Fruit fly (Drosophila melanogaster): ENCODE data around the gene Jon74E.
A peak's percentile ranks its signal among the peaks of the same experiment; 100 is the strongest.

The Jon74E gene

dm6 chr3L:17572090-17572489 lies 23.2 kb upstream of the Jon74E start (continued):
- no peak for TF ChIP-seq Nf-YA (GFP tag; IDR thresholded peaks at IDR 0.05)
- no peak for TF ChIP-seq CG2889 (GFP tag; IDR thresholded peaks at IDR 0.05)
- TF ChIP-seq zfh2 (GFP tag; optimal IDR thresholded peaks at IDR 0.05) = no peak
- no peak for TF ChIP-seq en (GFP tag; optimal IDR thresholded peaks at IDR 0.05)
- TF ChIP-seq CG10565 (GFP tag; optimal IDR thresholded peaks at IDR 0.05) = no peak
- TF ChIP-seq Poxn (GFP tag; IDR thresholded peaks at IDR 0.05) = no peak
- TF ChIP-seq tna (GFP tag; IDR thresholded peaks at IDR 0.05; ENCODE audit: partially characterized antibody) = no peak
- no peak for TF ChIP-seq CG12104 (GFP tag; optimal IDR thresholded peaks at IDR 0.05)
- TF ChIP-seq CG13123 (GFP tag; optimal IDR thresholded peaks at IDR 0.05) = no peak
- TF ChIP-seq CG42726 (GFP tag; IDR thresholded peaks at IDR 0.05; ENCODE audit: partially characterized antibody) = 0 out of 2 replicates have a peak, but pooled peaks have one; percentile 24
- TF ChIP-seq nau (GFP tag; optimal IDR thresholded peaks at IDR 0.05) = no peak
- no peak for TF ChIP-seq CG7556 (GFP tag; optimal IDR thresholded peaks at IDR 0.05)
- peak; percentile 65; the same call in 2 of the 3 replicates for TF ChIP-seq CG6175 (GFP tag; IDR thresholded peaks at IDR 0.05)
- no peak for TF ChIP-seq mam (GFP tag; optimal IDR thresholded peaks at IDR 0.05)
- TF ChIP-seq Hr51 (GFP tag; optimal IDR thresholded peaks at IDR 0.05) = no peak
- no peak for TF ChIP-seq CG2116 (GFP tag; optimal IDR thresholded peaks at IDR 0.05)
- no peak for TF ChIP-seq NK7.1 (GFP tag; optimal IDR thresholded peaks at IDR 0.05)
- no peak for TF ChIP-seq tin (GFP tag; optimal IDR thresholded peaks at IDR 0.05)
- TF ChIP-seq BEAF-32 (GFP tag; optimal IDR thresholded peaks at IDR 0.05) = no peak
- TF ChIP-seq CG4854 (GFP tag; optimal IDR thresholded peaks at IDR 0.05) = no peak
- no peak for TF ChIP-seq Dll (GFP tag; IDR thresholded peaks at IDR 0.05; ENCODE audit: partially characterized antibody)
- no peak for TF ChIP-seq CG5180 (GFP tag; optimal IDR thresholded peaks at IDR 0.05)
- no peak for TF ChIP-seq Lpt (GFP tag; optimal IDR thresholded peaks at IDR 0.05)
- no peak for TF ChIP-seq CG11560 (tag; IDR thresholded peaks at IDR 0.05)
- TF ChIP-seq Bgb (GFP tag; IDR thresholded peaks at IDR 0.05; ENCODE audit: partially characterized antibody) = no peak
- no peak for TF ChIP-seq pum (GFP tag; optimal IDR thresholded peaks at IDR 0.05)
- peak; percentile 67 for TF ChIP-seq ewg (GFP tag; optimal IDR thresholded peaks at IDR 0.05)
- no peak for TF ChIP-seq otp (GFP tag; IDR thresholded peaks at IDR 0.05)
- no peak for TF ChIP-seq CG32772 (GFP tag; IDR thresholded peaks at IDR 0.05)
- TF ChIP-seq CG34224 (GFP tag; IDR thresholded peaks at IDR 0.05; ENCODE audit: partially characterized antibody) = 0 out of 3 replicates have a peak, but pooled peaks have one; percentile 13
- TF ChIP-seq YL-1 (GFP tag; optimal IDR thresholded peaks at IDR 0.05) = no peak
- TF ChIP-seq zfh1 (GFP tag; IDR thresholded peaks at IDR 0.05) = no peak
- no peak for TF ChIP-seq Rfx (GFP tag; IDR thresholded peaks at IDR 0.05)
- no peak for TF ChIP-seq CG8281 (tag; optimal IDR thresholded peaks at IDR 0.05)
- TF ChIP-seq CG15696 (tag; optimal IDR thresholded peaks at IDR 0.05) = no peak
- peak in 1 of 2 experiments; percentile 33 for TF ChIP-seq Eip74EF (GFP tag; optimal IDR thresholded peaks at IDR 0.05)
- no peak for TF ChIP-seq ham (GFP tag; IDR thresholded peaks at IDR 0.05)
- no peak for TF ChIP-seq Fer3 (tag; optimal IDR thresholded peaks at IDR 0.05)
- TF ChIP-seq CG8944 (GFP tag; optimal IDR thresholded peaks at IDR 0.05) = no peak
- TF ChIP-seq vnd (GFP tag; IDR thresholded peaks at IDR 0.05; ENCODE audit: partially characterized antibody) = no peak
- TF ChIP-seq nerfin-2 (GFP tag; IDR thresholded peaks at IDR 0.05; ENCODE audit: partially characterized antibody) = no peak
- TF ChIP-seq CG11247 (GFP tag; IDR thresholded peaks at IDR 0.05) = no peak
- TF ChIP-seq CG14965 (GFP tag; optimal IDR thresholded peaks at IDR 0.05; ENCODE audit: borderline replicate concordance) = no peak
- no peak for TF ChIP-seq CG7372 (GFP tag; IDR thresholded peaks at IDR 0.05)
- no peak for TF ChIP-seq croc (GFP tag; conservative IDR thresholded peaks at IDR 0.05)
- TF ChIP-seq B-H1 (GFP tag; IDR thresholded peaks at IDR 0.05) = no peak
- no peak for TF ChIP-seq CG3407 (GFP tag; optimal IDR thresholded peaks at IDR 0.05)
- no peak for TF ChIP-seq D (optimal IDR thresholded peaks at IDR 0.05)
- no peak for TF ChIP-seq D (GFP tag; optimal IDR thresholded peaks at IDR 0.05)
- no peak for TF ChIP-seq stwl (tag; optimal IDR thresholded peaks at IDR 0.05)
- no peak for TF ChIP-seq Vsx1 (GFP tag; optimal IDR thresholded peaks at IDR 0.05)
